Worm (Caenorhabditis elegans) whole organism, early embryonic: ENCODE data around the gene msp-45.

Experiments used
- aly-1 ChIP-seq: sonication (generic microtip); optimal IDR thresholded peaks from 2 replicates; lab custom pipeline; 2016; ENCODE audit warnings: missing genetic modification characterization, missing compliant biosample characterization
- ama-1 ChIP-seq: fragments of 150-350 bp; optimal IDR thresholded peaks from 2 replicates; lab custom pipeline; 2014
- ceh-13 ChIP-seq: fragments of 200-800 bp; sonication (Bioruptor generic); optimal IDR thresholded peaks from 2 replicates; lab custom pipeline; 2018; ENCODE audit warnings: mild to moderate bottlenecking, missing genetic modification characterization, missing compliant biosample characterization
- flt-1 ChIP-seq: fragments of 200-800 bp; sonication (Bioruptor generic); IDR thresholded peaks from 2 replicates; pipeline ENCODE4 v1.3.6; 2022; ENCODE audit warnings: missing genetic modification characterization, missing compliant biosample characterization
- hmbx-1 ChIP-seq: sonication (generic microtip); optimal IDR thresholded peaks from 2 replicates; lab custom pipeline; 2016; ENCODE audit warnings: mild to moderate bottlenecking, missing genetic modification characterization, missing compliant biosample characterization
- tbx-11 ChIP-seq: fragments of 200-800 bp; sonication (Bioruptor generic); IDR thresholded peaks from 2 replicates; pipeline ENCODE4 v1.3.6; 2022; ENCODE audit warnings: missing genetic modification characterization, missing compliant biosample characterization

- TF ChIP-seq hmbx-1 (tag; lab: Kevin White, UChicago), result no peak
- no peak for TF ChIP-seq ama-1
- TF ChIP-seq flt-1 (GFP tag; lab: Robert Waterston, UW), result no peak
- no peak for TF ChIP-seq tbx-11 (GFP tag; lab: Robert Waterston, UW)
- TF ChIP-seq ceh-13, result no peak
- no peak for TF ChIP-seq aly-1
Observed at ce11 chrII:5150829-5151228, 6.1 kb downstream of the msp-45 start, which contains the start of gene srb-16.
